Worm (Caenorhabditis elegans) whole organism, early embryonic: Measurements from ENCODE around the gene F38A1.8.

Experiments used
- B0310.2 ChIP-seq: sonication (generic microtip); optimal IDR thresholded peaks from 2 replicates; lab custom pipeline; 2016; ENCODE audit warnings: mild to moderate bottlenecking, missing genetic modification characterization, missing compliant biosample characterization
- F13C5.2 ChIP-seq: sonication (generic microtip); optimal IDR thresholded peaks from 2 replicates; lab custom pipeline; 2017; ENCODE audit warnings: mild to moderate bottlenecking, missing genetic modification characterization, inconsistent platforms, missing compliant biosample characterization
- aly-1 ChIP-seq: sonication (generic microtip); optimal IDR thresholded peaks from 2 replicates; lab custom pipeline; 2016; ENCODE audit warnings: missing genetic modification characterization, missing compliant biosample characterization
- ama-1 ChIP-seq: fragments of 150-350 bp; optimal IDR thresholded peaks from 2 replicates; lab custom pipeline; 2014
- ceh-13 ChIP-seq: fragments of 200-800 bp; sonication (Bioruptor generic); optimal IDR thresholded peaks from 2 replicates; lab custom pipeline; 2018; ENCODE audit warnings: mild to moderate bottlenecking, missing genetic modification characterization, missing compliant biosample characterization
- ceh-36 ChIP-seq: sonication (generic microtip); optimal IDR thresholded peaks from 2 replicates; lab custom pipeline; 2016; ENCODE audit warnings: missing genetic modification characterization, inconsistent platforms, missing compliant biosample characterization
- ets-7 ChIP-seq: sonication (generic microtip); optimal IDR thresholded peaks from 2 replicates; lab custom pipeline; 2016; ENCODE audit warnings: missing genotype, missing genetic modification characterization, missing compliant biosample characterization
- flt-1 ChIP-seq: fragments of 200-800 bp; sonication (Bioruptor generic); IDR thresholded peaks from 2 replicates; pipeline ENCODE4 v1.3.6; 2022; ENCODE audit warnings: missing genetic modification characterization, missing compliant biosample characterization
- hmbx-1 ChIP-seq: sonication (generic microtip); optimal IDR thresholded peaks from 2 replicates; lab custom pipeline; 2016; ENCODE audit warnings: mild to moderate bottlenecking, missing genetic modification characterization, missing compliant biosample characterization
- hmg-4 ChIP-seq: fragments of 200-800 bp; sonication (Bioruptor generic); optimal IDR thresholded peaks from 2 replicates; lab custom pipeline; 2018; ENCODE audit warnings: mild to moderate bottlenecking, missing genetic modification characterization, missing compliant biosample characterization
- hnd-1 ChIP-seq: sonication (generic microtip); optimal IDR thresholded peaks from 2 replicates; lab custom pipeline; 2016; ENCODE audit warnings: missing genetic modification characterization, missing compliant biosample characterization
- pes-1 ChIP-seq: fragments of 200-800 bp; sonication (Bioruptor generic); IDR thresholded peaks from 2 replicates; pipeline ENCODE4 v1.3.6; 2022; ENCODE audit warnings: missing genetic modification reagents, missing genetic modification characterization, missing compliant biosample characterization
- scrt-1 ChIP-seq: fragments of 200-800 bp; sonication (Bioruptor generic); IDR thresholded peaks from 2 replicates; pipeline ENCODE4 v1.3.6; 2022; ENCODE audit warnings: missing genetic modification characterization, missing compliant biosample characterization
- sea-1 ChIP-seq: fragments of 200-800 bp; sonication (Bioruptor generic); conservative IDR thresholded peaks from 2 replicates; pipeline ENCODE4 v1.3.6; 2022; ENCODE audit warnings: missing genetic modification characterization, missing compliant biosample characterization
- tbx-11 ChIP-seq: fragments of 200-800 bp; sonication (Bioruptor generic); IDR thresholded peaks from 2 replicates; pipeline ENCODE4 v1.3.6; 2022; ENCODE audit warnings: missing genetic modification characterization, missing compliant biosample characterization
- tbx-37 ChIP-seq: fragments of 200-800 bp; sonication (Bioruptor generic); conservative IDR thresholded peaks from 2 replicates; pipeline ENCODE4 v1.3.6; 2022; ENCODE audit warnings: missing genetic modification reagents, missing genetic modification characterization, missing compliant biosample characterization
- tra-4 ChIP-seq: sonication (generic microtip); optimal IDR thresholded peaks from 2 replicates; lab custom pipeline; 2017; ENCODE audit warnings: missing genetic modification characterization, missing compliant biosample characterization

The F38A1.8 gene

DNA sequence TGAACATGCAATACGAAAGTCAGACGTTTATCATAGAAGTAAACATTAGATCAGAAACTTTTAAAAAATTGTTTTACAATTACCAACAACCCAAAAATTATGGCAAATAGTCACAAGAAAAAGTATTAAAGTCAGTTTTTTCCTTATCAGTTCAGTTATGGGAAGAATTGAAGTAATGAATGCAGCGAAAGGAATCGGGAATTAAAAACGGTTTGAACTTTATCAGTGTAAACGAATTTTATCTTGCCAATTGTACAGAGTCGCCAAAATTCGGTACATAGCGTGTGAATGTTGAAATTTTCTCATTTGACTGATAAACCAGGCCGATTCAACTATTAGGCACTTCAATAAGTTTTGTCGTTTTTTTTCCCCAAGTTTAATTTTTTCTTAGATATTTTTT, 26.5 kb upstream of the F38A1.8 start:
- TF ChIP-seq tbx-11 (no peak), pes-1 (GFP tag; lab: Robert Waterston, UW) (no peak), hmg-4 (GFP tag; lab: Kevin White, UChicago) (no peak)

DNA sequence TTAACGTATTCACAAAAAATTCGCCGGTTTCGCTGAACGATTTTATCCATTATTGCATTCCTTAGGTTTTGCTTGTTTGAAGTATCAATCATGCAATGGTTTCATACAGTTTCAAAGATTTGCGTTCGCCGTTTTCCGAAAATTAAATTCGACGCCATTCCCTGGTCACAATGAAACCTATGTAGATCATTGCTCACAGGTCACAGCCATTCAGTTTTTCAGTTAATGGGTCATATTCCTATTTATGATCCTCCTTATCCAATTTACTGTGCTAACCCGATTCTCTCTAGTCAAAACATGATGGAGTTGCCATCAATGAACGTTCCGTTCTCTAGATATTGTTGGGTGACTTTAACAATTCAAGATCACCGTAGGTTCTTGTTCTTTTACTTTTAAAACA, 25.3 kb upstream of the F38A1.8 start, which contains the start of gene F38A1.13:
Gene F38A1.13, plus strand, starts transcription at position 301 of the 400 bp plus-strand sequence.
- TF ChIP-seq pes-1 (GFP tag; lab: Robert Waterston, UW) (no peak), aly-1 (tag; lab: Kevin White, UChicago) (no peak), tbx-37 (GFP tag; lab: Robert Waterston, UW) (no peak), scrt-1 (GFP tag; lab: Robert Waterston, UW) (no peak), hnd-1 (tag; lab: Kevin White, UChicago) (no peak), ama-1 (lab: Kevin White, UChicago) (no peak), ceh-13 (GFP tag; lab: Kevin White, UChicago) (no peak), B0310.2 (tag; lab: Kevin White, UChicago) (no peak), tra-4 (tag; lab: Kevin White, UChicago) (no peak), ets-7 (tag; lab: Kevin White, UChicago) (no peak), ceh-36 (tag; lab: Kevin White, UChicago) (no peak), hmbx-1 (tag; lab: Kevin White, UChicago) (no peak), flt-1 (GFP tag; lab: Robert Waterston, UW) (no peak), sea-1 (no peak)

DNA sequence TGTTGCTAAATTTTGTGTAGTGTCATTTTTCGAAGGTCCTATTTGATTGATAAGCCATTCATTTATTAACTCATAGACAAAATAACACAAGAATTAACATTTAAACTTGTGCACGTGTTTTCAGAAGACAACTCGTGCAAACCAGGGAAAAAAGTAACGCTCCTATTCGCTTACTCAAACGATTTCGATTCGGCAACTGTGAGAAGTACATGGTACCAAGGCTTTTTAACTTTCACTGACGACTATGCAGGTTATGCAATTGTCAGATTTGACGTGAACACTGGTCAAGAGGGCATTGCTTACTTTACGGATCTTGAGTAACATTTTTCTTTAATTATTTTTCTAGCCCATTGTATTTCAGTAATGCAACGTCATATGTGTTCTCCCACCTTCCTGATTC, 22.3 kb upstream of the F38A1.8 start:
- TF ChIP-seq ceh-13 (GFP tag; lab: Kevin White, UChicago) (no peak), tbx-37 (GFP tag; lab: Robert Waterston, UW) (no peak), hmg-4 (GFP tag; lab: Kevin White, UChicago) (no peak), ets-7 (tag; lab: Kevin White, UChicago) (no peak)

DNA sequence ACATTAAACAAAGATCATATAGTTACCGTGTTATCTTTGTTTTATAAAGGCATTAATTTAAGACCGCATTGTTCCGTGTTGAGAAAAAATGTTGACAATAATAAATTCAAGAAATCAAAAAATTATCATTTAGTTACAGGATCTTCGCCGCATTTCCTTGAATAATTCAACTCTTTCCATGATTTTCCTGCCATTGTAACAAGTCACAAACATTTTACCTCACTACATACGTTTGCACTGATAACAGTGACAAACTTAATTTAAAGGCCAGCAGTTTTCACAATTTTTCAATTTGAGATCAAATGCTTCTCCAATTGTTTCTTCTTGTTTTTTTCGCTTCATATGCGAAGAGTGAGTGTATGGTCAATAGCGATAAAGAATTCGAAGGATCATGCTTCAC, 21.4 kb upstream of the F38A1.8 start, which contains the start of gene clec-169:
Gene clec-169, plus strand, starts transcription at position 301 of the 400 bp plus-strand sequence.
- TF ChIP-seq ama-1 (lab: Kevin White, UChicago): no peak
- TF ChIP-seq hmbx-1 (tag; lab: Kevin White, UChicago): no peak
- TF ChIP-seq pes-1 (GFP tag; lab: Robert Waterston, UW): no peak
- TF ChIP-seq tbx-37 (GFP tag; lab: Robert Waterston, UW): no peak
- no peak for TF ChIP-seq tra-4 (tag; lab: Kevin White, UChicago)
- no peak for TF ChIP-seq B0310.2 (tag; lab: Kevin White, UChicago)
- no peak for TF ChIP-seq hmg-4 (GFP tag; lab: Kevin White, UChicago)

DNA sequence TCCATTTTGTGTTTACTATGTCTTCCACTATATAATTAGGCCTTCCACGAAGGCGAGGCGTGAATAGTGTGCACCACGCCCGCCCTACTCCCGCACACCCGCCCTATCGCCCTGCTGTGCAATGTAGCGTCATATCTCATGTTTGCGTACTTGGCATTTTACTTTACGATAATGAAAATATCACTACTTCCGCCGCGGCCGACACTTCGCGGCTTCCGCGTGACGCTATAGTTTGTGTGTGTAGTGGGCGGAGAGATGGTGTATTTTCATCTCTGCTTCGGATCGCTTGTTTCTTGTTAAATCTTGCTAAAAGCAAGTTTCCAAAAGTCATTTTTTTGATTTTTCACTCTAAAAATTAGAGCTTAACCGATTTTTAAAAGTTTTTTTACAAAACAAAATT, 20.8 kb upstream of the F38A1.8 start:
- TF ChIP-seq tbx-11 (no peak), flt-1 (GFP tag; lab: Robert Waterston, UW) (no peak)

DNA sequence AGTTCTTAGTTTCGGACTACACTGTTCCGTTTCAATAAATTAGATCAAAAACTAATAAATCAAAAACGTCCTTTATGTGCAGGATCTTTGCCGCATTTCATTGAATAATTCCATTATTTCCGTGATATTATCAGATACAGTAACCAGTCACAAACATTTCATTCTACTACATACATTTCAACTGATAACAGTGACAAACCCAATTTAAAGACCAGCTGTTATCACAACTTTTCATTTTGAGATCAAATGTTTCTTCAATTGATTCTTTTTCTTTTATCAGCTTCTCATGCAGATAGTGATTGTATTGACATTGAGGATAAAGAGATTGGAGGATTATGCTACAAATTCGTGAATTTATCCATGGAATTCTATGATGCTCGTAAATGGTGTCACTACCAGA, 17.1 kb upstream of the F38A1.8 start, which contains the start of gene clec-168:
Gene clec-168, plus strand, starts transcription at position 247 of the 400 bp plus-strand sequence.
- TF ChIP-seq tra-4 (tag; lab: Kevin White, UChicago) (no peak), tbx-37 (GFP tag; lab: Robert Waterston, UW) (no peak), tbx-11 (no peak), sea-1 (no peak), ceh-13 (GFP tag; lab: Kevin White, UChicago) (no peak), B0310.2 (tag; lab: Kevin White, UChicago) (no peak), pes-1 (GFP tag; lab: Robert Waterston, UW) (no peak), hmbx-1 (tag; lab: Kevin White, UChicago) (no peak), aly-1 (tag; lab: Kevin White, UChicago) (no peak), hmg-4 (GFP tag; lab: Kevin White, UChicago) (no peak), ceh-36 (tag; lab: Kevin White, UChicago) (no peak)

DNA sequence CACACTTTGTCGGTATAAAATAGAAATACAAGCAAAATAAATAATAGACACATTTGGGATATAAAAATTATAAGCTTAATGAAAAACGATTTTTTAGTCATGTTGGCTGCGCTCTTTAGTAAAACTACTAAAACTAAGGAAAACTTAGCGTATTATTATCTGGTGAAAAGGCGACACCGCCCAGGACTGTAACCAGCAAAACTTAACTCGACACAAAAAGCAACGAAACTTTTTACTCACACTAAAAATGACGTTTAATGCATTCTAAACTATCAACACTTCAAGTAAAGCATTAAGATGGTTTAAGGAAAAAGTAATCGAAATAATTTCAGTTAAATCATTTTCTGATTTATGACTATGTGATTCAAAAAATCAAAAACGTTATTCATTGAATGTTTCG, 16.0 kb upstream of the F38A1.8 start, which contains the start of gene clec-167:
Gene clec-167, minus strand, starts transcription at position 101 of the 400 bp plus-strand sequence.
- TF ChIP-seq pes-1 (GFP tag; lab: Robert Waterston, UW): no peak
- TF ChIP-seq hmg-4 (GFP tag; lab: Kevin White, UChicago): no peak
- TF ChIP-seq flt-1 (GFP tag; lab: Robert Waterston, UW): no peak
- TF ChIP-seq aly-1 (tag; lab: Kevin White, UChicago): no peak
- TF ChIP-seq hmbx-1 (tag; lab: Kevin White, UChicago): no peak
- no peak for TF ChIP-seq ceh-36 (tag; lab: Kevin White, UChicago)
- TF ChIP-seq B0310.2 (tag; lab: Kevin White, UChicago): no peak
- no peak for TF ChIP-seq tbx-11
- TF ChIP-seq scrt-1 (GFP tag; lab: Robert Waterston, UW): no peak
- TF ChIP-seq hnd-1 (tag; lab: Kevin White, UChicago): no peak
- no peak for TF ChIP-seq ets-7 (tag; lab: Kevin White, UChicago)
- no peak for TF ChIP-seq tbx-37 (GFP tag; lab: Robert Waterston, UW)
- no peak for TF ChIP-seq ama-1 (lab: Kevin White, UChicago)
- TF ChIP-seq F13C5.2 (tag; lab: Kevin White, UChicago): no peak
- no peak for TF ChIP-seq tra-4 (tag; lab: Kevin White, UChicago)
- TF ChIP-seq ceh-13 (GFP tag; lab: Kevin White, UChicago): no peak
- no peak for TF ChIP-seq sea-1

DNA sequence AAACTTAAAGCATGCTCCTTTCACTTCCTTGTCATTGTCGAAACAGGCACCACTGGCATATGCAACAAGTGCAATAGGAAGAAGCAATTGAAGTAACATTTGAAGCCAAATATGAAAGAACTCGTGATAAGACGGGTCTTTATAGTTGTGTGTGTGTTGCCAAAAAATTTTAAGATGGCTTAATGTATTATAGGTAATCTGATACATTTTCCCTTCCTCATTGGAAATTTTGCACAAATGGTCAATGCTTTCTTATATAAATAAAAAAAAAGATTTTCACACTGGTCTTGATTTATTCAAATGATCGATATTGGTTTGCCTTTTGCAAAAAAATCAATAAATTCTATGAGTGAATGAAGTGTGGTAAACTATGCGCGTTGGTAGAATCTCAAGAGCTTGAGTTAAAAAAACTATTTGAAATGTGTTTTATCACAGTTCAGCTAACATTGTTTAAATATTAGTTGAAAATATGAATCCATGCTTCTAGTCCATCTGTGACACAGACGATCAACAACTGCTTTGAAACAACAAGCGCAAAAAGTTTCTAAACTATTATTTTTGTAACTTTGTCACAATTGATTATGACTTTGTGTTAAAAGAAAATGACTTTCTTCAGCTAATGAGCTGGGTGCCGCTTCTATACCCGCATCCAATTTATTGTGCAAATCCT, 11.7 kb upstream of the F38A1.8 start, which contains the start of the genes clec-166 and F38A1.6:
Gene clec-166, minus strand, starts transcription at position 101 of the 670 bp plus-strand sequence.
Gene F38A1.6, plus strand, starts transcription at position 620 of the 670 bp plus-strand sequence.
- TF ChIP-seq aly-1 (tag; lab: Kevin White, UChicago): no peak
- no peak for TF ChIP-seq B0310.2 (tag; lab: Kevin White, UChicago)
- no peak for TF ChIP-seq tra-4 (tag; lab: Kevin White, UChicago)
- no peak for TF ChIP-seq ets-7 (tag; lab: Kevin White, UChicago)
- TF ChIP-seq flt-1 (GFP tag; lab: Robert Waterston, UW): no peak
- TF ChIP-seq F13C5.2 (tag; lab: Kevin White, UChicago): no peak
- TF ChIP-seq tbx-37 (GFP tag; lab: Robert Waterston, UW): no peak
- TF ChIP-seq tbx-11: no peak
- TF ChIP-seq pes-1 (GFP tag; lab: Robert Waterston, UW): no peak
- no peak for TF ChIP-seq hnd-1 (tag; lab: Kevin White, UChicago)
- no peak for TF ChIP-seq ceh-13 (GFP tag; lab: Kevin White, UChicago)
- no peak for TF ChIP-seq ama-1 (lab: Kevin White, UChicago)
